Fruit fly (Drosophila melanogaster) whole organism, pupa: Measurements from ENCODE around the gene CG8176.

ENCODE experiments used
- CG12605 ChIP-seq: fragments of 200-800 bp; sonication (Bioruptor generic); IDR thresholded peaks from 2 replicates; pipeline ENCODE4 v1.3.6; 2022; ENCODE audit warnings: missing biosample characterization, missing genetic modification characterization
- CG13204 ChIP-seq: fragments of 200-800 bp; sonication (Bioruptor generic); optimal IDR thresholded peaks from 2 replicates; lab custom pipeline; 2018; ENCODE audit warnings: missing biosample characterization, mild to moderate bottlenecking, missing genetic modification characterization, moderate library complexity

- TF ChIP-seq CG13204 (GFP tag; lab: Kevin White, UChicago) (no peak), CG12605 (GFP tag; lab: Robert Waterston, UW) (peak; percentile 88)
These were observed 12.4 kb downstream of the CG8176 start for dm6 chr3R:9527907-9528842.
